Worm (Caenorhabditis elegans): ENCODE data around the gene Y16B4A.2.

Gene Y16B4A.2

DNA sequence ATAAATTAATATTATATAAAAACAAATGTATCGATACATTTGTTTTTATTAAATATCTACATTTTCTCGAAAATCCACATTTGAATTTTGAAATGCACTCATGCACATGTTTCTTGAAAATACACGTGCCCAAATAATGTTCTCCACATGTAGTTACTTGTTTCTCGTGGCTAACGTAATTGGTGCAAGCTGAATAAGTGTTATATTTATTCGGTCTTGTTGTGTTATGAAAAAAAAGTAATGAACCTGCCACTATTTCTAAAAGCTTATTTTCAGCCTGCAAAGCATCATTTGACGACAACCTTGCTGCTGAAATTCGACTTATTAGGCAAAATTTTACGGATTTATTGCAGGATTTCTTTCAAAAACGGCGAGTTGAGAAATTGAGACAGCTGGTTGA is 41.7 kb upstream of the Y16B4A.2 start (continued):
- TF ChIP-seq mdl-1 (tag; optimal IDR thresholded peaks at IDR 0.05) = peak; percentile 49 to 62
- no peak for TF ChIP-seq elt-3 (tag; optimal IDR thresholded peaks at IDR 0.05)
- peak; percentile 48 for TF ChIP-seq blmp-1 (tag; optimal IDR thresholded peaks at IDR 0.05; ENCODE audit: insufficient read depth)
- TF ChIP-seq lin-39 (tag; optimal IDR thresholded peaks at IDR 0.05) = no peak

ce11 chrX:14812061-14812460 is 40.4 kb upstream of the Y16B4A.2 start, which contains the start of gene T04C10.3:
Gene T04C10.3 (plus strand): TSS chrX:14812361.
- TF ChIP-seq ama-1 (optimal IDR thresholded peaks at IDR 0.05) (no peak), aly-2 (tag; optimal IDR thresholded peaks at IDR 0.05) (no peak), nhr-10 (tag; optimal IDR thresholded peaks at IDR 0.05) (no peak), elt-1 (tag; optimal IDR thresholded peaks at IDR 0.05) (no peak)

- TF ChIP-seq ztf-11 (tag; optimal IDR thresholded peaks at IDR 0.05) (no peak), lsy-2 (tag; optimal IDR thresholded peaks at IDR 0.05) (peak in 1 of 2 experiments; percentile 72), sem-4 (tag; optimal IDR thresholded peaks at IDR 0.05) (peak; percentile 73), nhr-25 (tag; optimal IDR thresholded peaks at IDR 0.05) (peak; percentile 56), gmeb-1 (tag; optimal IDR thresholded peaks at IDR 0.05) (peak; percentile 71), crh-2 (tag; optimal IDR thresholded peaks at IDR 0.05) (peak; percentile 94), skn-1 (tag; optimal IDR thresholded peaks at IDR 0.05) (peak; percentile 9), nhr-6 (tag; optimal IDR thresholded peaks at IDR 0.05) (peak; percentile 40), ztf-4 (tag; optimal IDR thresholded peaks at IDR 0.05) (peak; percentile 51), lin-39 (tag; optimal IDR thresholded peaks at IDR 0.05) (no peak), sma-3 (GFP tag; optimal IDR thresholded peaks at IDR 0.05) (peak; percentile 58), fos-1 (tag; optimal IDR thresholded peaks at IDR 0.05) (peak; percentile 89), nhr-129 (tag; optimal IDR thresholded peaks at IDR 0.05) (peak; percentile 69), lin-13 (GFP tag; optimal IDR thresholded peaks at IDR 0.05) (peak; percentile 32), ama-1 (optimal IDR thresholded peaks at IDR 0.05) (peak; percentile 55), egl-27 (tag; optimal IDR thresholded peaks at IDR 0.05) (no peak), mdl-1 (tag; optimal IDR thresholded peaks at IDR 0.05) (peak; percentile 74 to 84), sma-9 (GFP tag; optimal IDR thresholded peaks at IDR 0.05) (peak; percentile 90), sma-9 (tag; optimal IDR thresholded peaks at IDR 0.05) (no peak), nhr-21 (tag; optimal IDR thresholded peaks at IDR 0.05) (peak; percentile 83), unc-62 (GFP tag; optimal IDR thresholded peaks at IDR 0.05) (no peak), C34F6.9 (tag; optimal IDR thresholded peaks at IDR 0.05) (peak; percentile 70), unc-55 (GFP tag; optimal IDR thresholded peaks at IDR 0.05) (peak; percentile 28), lin-11 (tag; optimal IDR thresholded peaks at IDR 0.05) (peak; percentile 39), F13H6.1 (tag; optimal IDR thresholded peaks at IDR 0.05) (peak; percentile 76), elt-1 (tag; optimal IDR thresholded peaks at IDR 0.05) (no peak)
Measured at ce11 chrX:14810718-14811117, 39.1 kb upstream of the Y16B4A.2 start, which contains the start of gene atf-4. Gene atf-4 (minus strand): TSS chrX:14810810.

ce11 chrX:14809905-14810304 is 38.3 kb upstream of the Y16B4A.2 start:
- no peak for TF ChIP-seq skn-1 (tag; optimal IDR thresholded peaks at IDR 0.05)
- peak; percentile 48 for TF ChIP-seq sma-9 (GFP tag; optimal IDR thresholded peaks at IDR 0.05)
- no peak for TF ChIP-seq sma-9 (tag; optimal IDR thresholded peaks at IDR 0.05)
- peak; percentile 0 for TF ChIP-seq gmeb-1 (tag; optimal IDR thresholded peaks at IDR 0.05)
- no peak for TF ChIP-seq unc-55 (GFP tag; optimal IDR thresholded peaks at IDR 0.05)

DNA sequence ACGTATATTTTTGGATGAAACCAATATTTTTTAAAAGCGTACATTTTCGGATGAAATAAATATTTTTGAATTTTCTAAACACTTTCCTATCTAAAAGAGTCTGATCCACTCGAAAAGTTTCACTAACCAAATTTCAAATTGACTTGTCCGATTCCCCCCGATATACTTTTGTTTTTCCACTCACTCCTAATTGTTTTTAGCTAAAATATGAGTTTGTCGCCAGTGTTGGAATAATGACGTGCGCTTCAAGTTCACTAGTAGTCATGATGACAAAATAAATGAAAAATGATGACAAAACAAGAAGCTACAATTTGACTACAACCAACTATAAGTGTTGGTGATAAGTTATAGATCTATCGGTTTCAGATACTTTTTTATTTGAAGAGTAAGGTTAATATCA is 37.1 kb upstream of the Y16B4A.2 start:
- TF ChIP-seq ztf-11 (tag; optimal IDR thresholded peaks at IDR 0.05) (no peak), skn-1 (tag; optimal IDR thresholded peaks at IDR 0.05) (peak; percentile 90), ZK546.5 (tag; optimal IDR thresholded peaks at IDR 0.05) (no peak), sma-3 (GFP tag; optimal IDR thresholded peaks at IDR 0.05) (peak; percentile 6), lin-13 (GFP tag; optimal IDR thresholded peaks at IDR 0.05) (peak; percentile 28)

- TF ChIP-seq sma-3 (GFP tag; optimal IDR thresholded peaks at IDR 0.05) = no peak
- TF ChIP-seq zag-1 (tag; optimal IDR thresholded peaks at IDR 0.05) = no peak
- TF ChIP-seq unc-62 (GFP tag; optimal IDR thresholded peaks at IDR 0.05) = no peak
- no peak for TF ChIP-seq nhr-12 (tag; optimal IDR thresholded peaks at IDR 0.05)
- no peak for TF ChIP-seq snpc-4 (tag; optimal IDR thresholded peaks at IDR 0.05)
- no peak for TF ChIP-seq lin-13 (GFP tag; optimal IDR thresholded peaks at IDR 0.05)
- no peak for TF ChIP-seq peb-1 (tag; optimal IDR thresholded peaks at IDR 0.05)
- no peak for TF ChIP-seq ceh-82 (tag; optimal IDR thresholded peaks at IDR 0.05)
- no peak for TF ChIP-seq C34F6.9 (tag; optimal IDR thresholded peaks at IDR 0.05)
- no peak for TF ChIP-seq unc-39 (tag; optimal IDR thresholded peaks at IDR 0.05)
Measured at ce11 chrX:14806936-14807335, 35.3 kb upstream of the Y16B4A.2 start, which contains the start of gene F42D1.4. Gene F42D1.4 (plus strand): TSS chrX:14807236.
